Worm (Caenorhabditis elegans): ENCODE data around the gene srx-82.

Gene srx-82

ce11 chrV:11548914-11549406 is 40.6 kb upstream of the srx-82 start, which contains the start of the genes F38B7.17 and F38B7.3 (continued):
- TF ChIP-seq F10B5.3 (tag; optimal IDR thresholded peaks at IDR 0.05) = no peak
- TF ChIP-seq ZK546.5 (tag; optimal IDR thresholded peaks at IDR 0.05) = no peak
- no peak for TF ChIP-seq ztf-11 (tag; optimal IDR thresholded peaks at IDR 0.05)
- 0 out of 2 replicates have a peak, but pooled peaks have one; percentile 44 for TF ChIP-seq ctbp-1 (GFP tag; IDR thresholded peaks at IDR 0.05)
- peak; percentile 27 for TF ChIP-seq dpl-1 (GFP tag; optimal IDR thresholded peaks at IDR 0.05)
- no peak for TF ChIP-seq gei-8 (GFP tag; optimal IDR thresholded peaks at IDR 0.05)
- TF ChIP-seq lin-13 (GFP tag; optimal IDR thresholded peaks at IDR 0.05) = no peak
- no peak for TF ChIP-seq lin-38 (GFP tag; IDR thresholded peaks at IDR 0.05)
- TF ChIP-seq aly-2 (tag; optimal IDR thresholded peaks at IDR 0.05) = no peak
- no peak for TF ChIP-seq zfp-3 (GFP tag; conservative IDR thresholded peaks at IDR 0.05)
- TF ChIP-seq unc-130 (GFP tag; optimal IDR thresholded peaks at IDR 0.05) = no peak
- no peak for TF ChIP-seq ceh-20 (GFP tag; IDR thresholded peaks at IDR 0.05)
- peak; percentile 85 for TF ChIP-seq hlh-11 (tag; optimal IDR thresholded peaks at IDR 0.05)
- TF ChIP-seq daf-12 (tag; optimal IDR thresholded peaks at IDR 0.05) = no peak
- no peak for TF ChIP-seq daf-19 (GFP tag; conservative IDR thresholded peaks at IDR 0.05)
- no peak for TF ChIP-seq set-16 (GFP tag; IDR thresholded peaks at IDR 0.05)
- peak; percentile 61 for TF ChIP-seq rbr-2 (tag; optimal IDR thresholded peaks at IDR 0.05)
- TF ChIP-seq snpc-4 (tag; optimal IDR thresholded peaks at IDR 0.05) = no peak
- no peak for TF ChIP-seq egl-43 (GFP tag; IDR thresholded peaks at IDR 0.05)
- TF ChIP-seq ceh-44 (GFP tag; IDR thresholded peaks at IDR 0.05) = no peak
- TF ChIP-seq daf-16 (GFP tag; optimal IDR thresholded peaks at IDR 0.05) = no peak
- TF ChIP-seq daf-16 (tag; optimal IDR thresholded peaks at IDR 0.05) = peak; percentile 85
- TF ChIP-seq ces-1 (GFP tag; optimal IDR thresholded peaks at IDR 0.05) = no peak
- TF ChIP-seq hlh-30 (tag; optimal IDR thresholded peaks at IDR 0.05; ENCODE audit: insufficient read depth) = peak; percentile 93

ce11 chrV:11552379-11552778 is 37.2 kb upstream of the srx-82 start, which contains the start of gene srx-85:
srx-85 (plus strand) TSS chrV:11552679.
- TF ChIP-seq Y105C5A.15 (GFP tag; IDR thresholded peaks at IDR 0.05) (no peak), fkh-10 (GFP tag; optimal IDR thresholded peaks at IDR 0.05) (no peak), lir-3 (tag; optimal IDR thresholded peaks at IDR 0.05) (no peak)

- TF ChIP-seq mxl-3 (GFP tag; optimal IDR thresholded peaks at IDR 0.05) (no peak), gei-8 (GFP tag; optimal IDR thresholded peaks at IDR 0.05) (no peak), unc-130 (GFP tag; optimal IDR thresholded peaks at IDR 0.05) (peak; percentile 46)
Measured at ce11 chrV:11554260-11554659, 35.3 kb upstream of the srx-82 start, which contains the start of gene duo-1. duo-1 (plus strand) TSS chrV:11554630.

ce11 chrV:11562643-11563042 is 26.9 kb upstream of the srx-82 start, which contains the start of gene srx-86:
srx-86 (plus strand) TSS chrV:11562943.
- TF ChIP-seq mes-2 (tag; optimal IDR thresholded peaks at IDR 0.05; ENCODE audit: poor library complexity, severe bottlenecking) (no peak), nhr-76 (tag; optimal IDR thresholded peaks at IDR 0.05) (no peak), zip-2 (tag; optimal IDR thresholded peaks at IDR 0.05) (no peak), nhr-10 (tag; optimal IDR thresholded peaks at IDR 0.05) (no peak), snpc-4 (tag; optimal IDR thresholded peaks at IDR 0.05) (no peak), fos-1 (tag; optimal IDR thresholded peaks at IDR 0.05) (no peak), madf-9 (GFP tag; conservative IDR thresholded peaks at IDR 0.05) (no peak), nhr-48 (tag; optimal IDR thresholded peaks at IDR 0.05) (no peak), lin-13 (GFP tag; optimal IDR thresholded peaks at IDR 0.05) (no peak), ZK337.2 (GFP tag; IDR thresholded peaks at IDR 0.05) (no peak), lsy-2 (tag; optimal IDR thresholded peaks at IDR 0.05) (no peak), lin-15B (tag; optimal IDR thresholded peaks at IDR 0.05) (no peak), ces-1 (GFP tag; optimal IDR thresholded peaks at IDR 0.05) (no peak), daf-8 (GFP tag; IDR thresholded peaks at IDR 0.05) (no peak), rbr-2 (tag; optimal IDR thresholded peaks at IDR 0.05) (no peak), ceh-28 (tag; optimal IDR thresholded peaks at IDR 0.05) (no peak)
